Worm (Caenorhabditis elegans) whole organism, L4 larva: Measurements from ENCODE around the gene srt-43.

Experiments used
- F26F4.8 ChIP-seq: fragments of 200-800 bp; sonication (Bioruptor generic); conservative IDR thresholded peaks from 2 replicates; pipeline ENCODE4 v1.3.6; 2022; ENCODE audit warnings: missing genetic modification characterization, missing compliant biosample characterization
- T20F7.1 ChIP-seq: fragments of 200-800 bp; sonication (Bioruptor generic); optimal IDR thresholded peaks from 2 replicates; lab custom pipeline; 2018; ENCODE audit warnings: mild to moderate bottlenecking, missing genetic modification characterization, missing compliant biosample characterization
- Y48G9A.11 ChIP-seq: fragments of 200-800 bp; sonication (Bioruptor generic); IDR thresholded peaks from 2 replicates; pipeline ENCODE4 v1.3.6; 2022; ENCODE audit warnings: missing genetic modification reagents, missing genetic modification characterization, missing compliant biosample characterization
- Y75B8A.6 ChIP-seq: fragments of 200-800 bp; sonication (Bioruptor generic); IDR thresholded peaks from 2 replicates; pipeline ENCODE4 v1.3.6; 2022; ENCODE audit warnings: missing genetic modification reagents, missing genetic modification characterization, missing compliant biosample characterization
- ZK546.5 ChIP-seq, 2 experiments: sonication (generic microtip); optimal IDR thresholded peaks; 2 replicates each; lab custom pipeline; 2017; ENCODE audit warnings: missing biosample characterization in 2 of 2, missing genetic modification characterization in 2 of 2
- aly-2 ChIP-seq: sonication (generic microtip); optimal IDR thresholded peaks from 2 replicates; lab custom pipeline; 2018; ENCODE audit warnings: missing biosample characterization, missing genetic modification characterization
- ceh-32 ChIP-seq: sonication (generic microtip); optimal IDR thresholded peaks from 2 replicates; lab custom pipeline; 2016; ENCODE audit warnings: mild to moderate bottlenecking, missing genetic modification characterization, missing compliant biosample characterization; ENCODE audit not compliant: poor library complexity
- ceh-62 ChIP-seq: sonication (generic microtip); optimal IDR thresholded peaks from 2 replicates; lab custom pipeline; 2017; ENCODE audit warnings: missing biosample characterization, missing genetic modification characterization
- ces-1 ChIP-seq: fragments of 150-350 bp; sonication (generic microtip); optimal IDR thresholded peaks from 4 replicates; lab custom pipeline; 2014; ENCODE audit warnings: missing biosample characterization, missing genetic modification reagents, missing genetic modification characterization
- cey-2 ChIP-seq: sonication (generic microtip); optimal IDR thresholded peaks from 3 replicates; lab custom pipeline; 2017; ENCODE audit warnings: missing genetic modification characterization, mild to moderate bottlenecking, missing compliant biosample characterization, antibody characterized with exemption, borderline replicate concordance; ENCODE audit not compliant: insufficient read depth
- daf-12 ChIP-seq: fragments of 150-350 bp; optimal IDR thresholded peaks from 2 replicates; lab custom pipeline; 2014; ENCODE audit warnings: missing biosample characterization, missing genetic modification reagents, missing genetic modification characterization
- dmd-6 ChIP-seq: fragments of 200-800 bp; sonication (Bioruptor generic); IDR thresholded peaks from 2 replicates; pipeline ENCODE4 v1.3.6; 2022; ENCODE audit warnings: missing genetic modification reagents, missing genetic modification characterization, missing compliant biosample characterization
- dmd-8 ChIP-seq: fragments of 200-800 bp; sonication (Bioruptor generic); IDR thresholded peaks from 2 replicates; pipeline ENCODE4 v1.3.6; 2022; ENCODE audit warnings: missing genetic modification characterization, missing compliant biosample characterization
- dpl-1 ChIP-seq: fragments of 150-350 bp; optimal IDR thresholded peaks from 2 replicates; lab custom pipeline; 2014; ENCODE audit warnings: missing biosample characterization, missing genetic modification reagents, missing genetic modification characterization
- duxl-1 ChIP-seq: sonication (generic microtip); optimal IDR thresholded peaks from 2 replicates; lab custom pipeline; 2016; ENCODE audit warnings: mild to moderate bottlenecking, missing genetic modification characterization, moderate library complexity, missing compliant biosample characterization; ENCODE audit not compliant: poor library complexity
- egl-27 ChIP-seq: sonication (generic microtip); optimal IDR thresholded peaks from 3 replicates; lab custom pipeline; 2017; ENCODE audit warnings: missing biosample characterization, missing genetic modification reagents, missing genetic modification characterization
- egl-43 ChIP-seq: fragments of 200-800 bp; sonication (Bioruptor generic); IDR thresholded peaks from 2 replicates; pipeline ENCODE4 v1.3.6; 2022; ENCODE audit warnings: missing genetic modification reagents, missing genetic modification characterization, missing compliant biosample characterization
- fkh-10 ChIP-seq: fragments of 150-350 bp; optimal IDR thresholded peaks from 2 replicates; lab custom pipeline; 2014; ENCODE audit warnings: missing biosample characterization, missing genetic modification reagents, missing genetic modification characterization
- fos-1 ChIP-seq: fragments of 150-350 bp; optimal IDR thresholded peaks from 2 replicates; lab custom pipeline; 2014; ENCODE audit warnings: missing biosample characterization, missing genetic modification characterization
- hlh-11 ChIP-seq: fragments of 200-800 bp; sonication (Bioruptor generic); optimal IDR thresholded peaks from 2 replicates; lab custom pipeline; 2018; ENCODE audit warnings: mild to moderate bottlenecking, missing genetic modification characterization, missing compliant biosample characterization
- lin-29 ChIP-seq: fragments of 200-800 bp; sonication (Bioruptor generic); IDR thresholded peaks from 2 replicates; pipeline ENCODE4 v1.3.6; 2022; ENCODE audit warnings: missing genetic modification reagents, missing genetic modification characterization, missing compliant biosample characterization
- lsy-2 ChIP-seq, 2 experiments: fragments of 150-350 bp in 1 of 2; sonication (generic microtip) in 1 of 2; optimal IDR thresholded peaks; 2 replicates each; lab custom pipeline; 2014 to 2017; ENCODE audit warnings: missing biosample characterization in 2 of 2, missing genetic modification characterization in 2 of 2
- mdt-29 ChIP-seq: fragments of 200-800 bp; sonication (Bioruptor generic); IDR thresholded peaks from 2 replicates; pipeline ENCODE4 v1.3.6; 2022; ENCODE audit warnings: missing genetic modification reagents, missing genetic modification characterization, missing compliant biosample characterization
- mep-1 ChIP-seq: fragments of 150-350 bp; sonication (generic microtip); optimal IDR thresholded peaks from 3 replicates; lab custom pipeline; 2014; ENCODE audit warnings: missing biosample characterization, missing genetic modification characterization
- mxl-2 ChIP-seq: fragments of 200-800 bp; sonication (Bioruptor generic); conservative IDR thresholded peaks from 2 replicates; pipeline ENCODE4 v1.3.6; 2022; ENCODE audit warnings: missing genetic modification reagents, missing genetic modification characterization, missing compliant biosample characterization
- mxl-3 ChIP-seq: fragments of 200-800 bp; sonication (Bioruptor generic); optimal IDR thresholded peaks from 2 replicates; lab custom pipeline; 2018; ENCODE audit warnings: mild to moderate bottlenecking, missing genetic modification characterization, missing compliant biosample characterization
- nhr-25 ChIP-seq: sonication (generic microtip); optimal IDR thresholded peaks from 2 replicates; lab custom pipeline; 2017; ENCODE audit warnings: missing genetic modification characterization, mild to moderate bottlenecking, missing compliant biosample characterization, antibody characterized with exemption, moderate library complexity, borderline replicate concordance; ENCODE audit not compliant: insufficient read depth
- nhr-6 ChIP-seq: fragments of 150-350 bp; optimal IDR thresholded peaks from 2 replicates; lab custom pipeline; 2014; ENCODE audit warnings: missing biosample characterization, missing genetic modification characterization
- nhr-77 ChIP-seq: fragments of 150-350 bp; optimal IDR thresholded peaks from 2 replicates; lab custom pipeline; 2014; ENCODE audit warnings: missing biosample characterization, missing genetic modification characterization
- pqm-1 ChIP-seq: sonication (generic microtip); optimal IDR thresholded peaks from 2 replicates; lab custom pipeline; 2017; ENCODE audit warnings: missing biosample characterization, missing genetic modification characterization
- saeg-2 ChIP-seq: fragments of 200-800 bp; sonication (Bioruptor generic); IDR thresholded peaks from 2 replicates; pipeline ENCODE4 v1.3.6; 2022; ENCODE audit warnings: missing genetic modification reagents, missing genetic modification characterization, missing compliant biosample characterization
- set-16 ChIP-seq: fragments of 200-800 bp; sonication (Bioruptor generic); IDR thresholded peaks from 2 replicates; pipeline ENCODE4 v1.3.6; 2022; ENCODE audit warnings: missing genetic modification reagents, missing genetic modification characterization, missing compliant biosample characterization
- skn-1 ChIP-seq: fragments of 150-350 bp; optimal IDR thresholded peaks from 2 replicates; lab custom pipeline; 2014; ENCODE audit warnings: missing biosample characterization, missing genetic modification characterization
- snpc-4 ChIP-seq: fragments of 150-350 bp; optimal IDR thresholded peaks from 2 replicates; lab custom pipeline; 2014; ENCODE audit warnings: missing biosample characterization, missing genetic modification characterization
- spr-3 ChIP-seq: fragments of 200-800 bp; sonication (Bioruptor generic); optimal IDR thresholded peaks from 2 replicates; lab custom pipeline; 2018; ENCODE audit warnings: mild to moderate bottlenecking, missing genetic modification characterization, missing compliant biosample characterization
- tag-97 ChIP-seq: fragments of 200-800 bp; sonication (Bioruptor generic); IDR thresholded peaks from 2 replicates; pipeline ENCODE4 v1.3.6; 2022; ENCODE audit warnings: missing genetic modification characterization, missing compliant biosample characterization
- unc-62 ChIP-seq, 3 experiments: fragments of 150-350 bp in 1 of 3; sonication (generic microtip); optimal IDR thresholded peaks in 2 of 3; peaks in 1 of 3; 1 replicate in 1 of 3; 2 replicates in 2 of 3; lab custom pipeline; 2014 to 2017; ENCODE audit warnings: missing biosample characterization in 3 of 3, missing genetic modification characterization in 3 of 3, missing genetic modification reagents in 3 of 3, missing genotype in 1 of 3
- zag-1 ChIP-seq: fragments of 150-350 bp; optimal IDR thresholded peaks from 2 replicates; lab custom pipeline; 2014; ENCODE audit warnings: missing biosample characterization, missing genetic modification characterization
- zfp-2 ChIP-seq: sonication (generic microtip); optimal IDR thresholded peaks from 2 replicates; lab custom pipeline; 2016; ENCODE audit warnings: mild to moderate bottlenecking, missing genetic modification characterization, missing compliant biosample characterization

srt-43 gene

DNA sequence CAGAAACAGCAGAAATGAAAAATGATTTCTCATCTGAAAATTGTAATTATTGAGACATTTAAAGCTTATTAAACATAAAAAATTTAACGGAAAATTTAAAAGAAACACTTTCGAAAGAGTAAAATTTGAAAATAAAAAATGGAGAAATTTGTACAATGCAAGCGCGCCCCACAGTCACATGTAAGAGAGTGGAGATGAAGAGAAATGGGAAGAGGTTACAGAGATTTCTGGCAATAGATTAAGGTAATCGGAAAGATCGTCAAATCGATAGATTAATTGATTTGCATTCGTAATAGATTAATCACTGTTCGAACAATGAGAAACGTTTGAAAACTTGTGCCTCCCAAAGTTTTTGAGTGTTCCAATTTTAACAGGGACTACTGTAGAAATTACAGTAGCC is 21.6 kb upstream of the srt-43 start, which contains the start of gene C15C8.4:
C15C8.4 (minus strand) TSS at position 33 of the 400 bp plus-strand sequence.
- TF ChIP-seq pqm-1 (tag; lab: Kevin White, UChicago): no peak
- TF ChIP-seq set-16: no peak
- TF ChIP-seq mxl-2 (GFP tag; lab: Robert Waterston, UW): no peak
- no peak for TF ChIP-seq aly-2
- TF ChIP-seq dpl-1 (GFP tag; lab: Kevin White, UChicago): peak; percentile 17
- peak; percentile 54 for TF ChIP-seq nhr-6 (tag; lab: Kevin White, UChicago)

DNA sequence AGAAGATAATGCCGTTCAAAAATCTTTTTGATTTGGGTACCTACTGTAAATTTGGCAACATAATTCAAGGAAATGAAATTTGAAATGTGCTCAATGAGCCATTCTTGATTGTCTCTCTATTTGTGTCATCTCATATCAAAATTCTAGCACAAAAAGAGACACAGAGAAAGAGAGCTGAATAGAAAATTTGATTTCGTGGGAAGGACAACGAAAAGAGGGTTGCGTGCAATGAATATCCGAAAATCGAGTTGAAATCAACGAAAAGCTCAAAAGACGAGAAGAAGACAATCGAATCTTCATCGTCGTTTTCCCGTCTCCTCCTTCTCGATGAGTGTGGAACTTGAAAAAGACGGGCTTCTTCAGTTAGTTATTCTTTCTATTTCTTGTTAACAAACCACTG is 21.2 kb upstream of the srt-43 start, which contains the start of gene C15C8.5:
C15C8.5 (plus strand) TSS at position 152 of the 400 bp plus-strand sequence.
- TF ChIP-seq Y48G9A.11 (no peak), fos-1 (no peak), F26F4.8 (no peak), ces-1 (GFP tag; lab: Kevin White, UChicago) (peak; percentile 91), saeg-2 (GFP tag; lab: Robert Waterston, UW) (no peak), fkh-10 (peak; percentile 97)
- TF ChIP-seq, all 104 proteins: peak for 2

DNA sequence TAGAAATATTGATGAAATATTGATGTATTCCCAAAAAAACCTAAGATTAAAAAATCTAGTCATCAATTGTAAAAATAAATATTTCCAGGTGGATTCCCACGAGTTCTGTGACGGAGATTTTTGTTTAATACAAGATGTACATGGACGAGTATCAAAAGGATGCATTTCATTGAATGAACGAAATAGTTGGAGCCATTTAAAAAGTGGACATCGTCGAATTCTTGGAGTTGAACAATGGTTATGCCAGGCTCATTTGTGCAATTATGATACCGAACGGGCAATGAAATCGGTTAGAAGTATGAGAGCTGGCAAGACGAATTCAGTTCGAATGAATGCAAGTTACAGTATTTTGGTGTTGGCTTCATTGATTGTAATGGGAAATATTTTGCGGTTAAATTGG is 19.5 kb upstream of the srt-43 start:
- TF ChIP-seq unc-62 (GFP tag; optimal IDR thresholded peaks at IDR 0.05 in 1 of 2; lab: Kevin White, UChicago) (peak in 1 of 2 experiments; percentile 94), unc-62 (tag; optimal IDR thresholded peaks at IDR 0.05; lab: Kevin White, UChicago) (no peak), saeg-2 (GFP tag; lab: Robert Waterston, UW) (no peak)
- TF ChIP-seq, all 104 proteins: peak for 1

DNA sequence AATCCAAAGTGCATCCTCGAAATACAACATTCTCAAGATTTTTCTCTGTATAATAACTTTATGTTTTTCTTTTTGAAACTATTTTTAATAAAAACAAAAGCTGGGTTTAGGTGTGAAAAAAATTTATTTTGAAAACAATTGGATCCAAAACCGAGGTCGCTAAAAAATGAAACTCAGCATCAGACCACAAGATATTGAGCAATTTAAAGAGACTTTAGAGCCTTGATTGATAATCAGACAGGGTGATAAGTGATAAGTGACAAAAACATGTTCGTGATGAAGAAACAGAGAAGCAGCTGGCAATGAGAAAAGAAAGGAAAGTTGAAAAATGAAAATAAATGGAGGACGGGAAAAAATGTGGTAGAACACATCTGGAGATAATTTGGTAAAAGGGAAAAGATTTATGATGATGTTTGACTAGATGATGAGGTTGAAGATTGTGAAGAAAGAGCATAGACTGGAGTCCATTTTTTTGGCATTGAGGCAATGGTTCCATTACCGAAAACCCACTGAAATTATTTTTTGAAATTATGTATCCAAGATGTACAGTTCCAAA is 17.5 kb upstream of the srt-43 start, which contains the start of gene C15C8.6:
C15C8.6 (minus strand) TSS at position 51 of the 556 bp plus-strand sequence.
- TF ChIP-seq mdt-29 (GFP tag; lab: Robert Waterston, UW): no peak
- no peak for TF ChIP-seq daf-12 (tag; lab: Kevin White, UChicago)
- TF ChIP-seq unc-62 (GFP tag; optimal IDR thresholded peaks at IDR 0.05 in 1 of 2; lab: Kevin White, UChicago): peak in 1 of 2 experiments; percentile 50
- TF ChIP-seq unc-62 (tag; optimal IDR thresholded peaks at IDR 0.05; lab: Kevin White, UChicago): no peak
- TF ChIP-seq, all 104 proteins: peak for 1

DNA sequence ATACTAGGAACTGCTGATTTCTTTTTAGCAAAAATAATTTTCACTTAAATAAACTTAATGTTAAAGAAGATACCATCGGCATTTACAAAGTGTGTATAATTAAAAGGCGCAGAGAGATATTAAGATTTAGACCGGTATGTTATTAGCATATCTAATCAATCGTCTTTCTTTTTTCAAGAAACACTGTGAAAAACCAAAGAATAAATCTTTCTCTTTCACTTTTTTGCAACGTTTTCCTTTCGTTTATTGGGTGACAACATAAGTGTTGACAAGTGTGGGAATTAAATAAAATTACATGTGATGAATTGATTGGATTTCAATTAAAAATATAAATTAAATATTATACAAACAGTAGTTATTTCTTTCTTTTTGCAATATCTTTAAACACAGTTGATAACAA is 16.6 kb upstream of the srt-43 start, which contains the start of gene C15C8.8:
C15C8.8 (minus strand) TSS at position 101 of the 400 bp plus-strand sequence.
- TF ChIP-seq Y75B8A.6 (GFP tag; lab: Robert Waterston, UW) (no peak), skn-1 (tag; lab: Kevin White, UChicago) (no peak), F26F4.8 (no peak), fos-1 (no peak), ceh-32 (tag; lab: Kevin White, UChicago) (no peak), dmd-8 (GFP tag; lab: Robert Waterston, UW) (no peak)

DNA sequence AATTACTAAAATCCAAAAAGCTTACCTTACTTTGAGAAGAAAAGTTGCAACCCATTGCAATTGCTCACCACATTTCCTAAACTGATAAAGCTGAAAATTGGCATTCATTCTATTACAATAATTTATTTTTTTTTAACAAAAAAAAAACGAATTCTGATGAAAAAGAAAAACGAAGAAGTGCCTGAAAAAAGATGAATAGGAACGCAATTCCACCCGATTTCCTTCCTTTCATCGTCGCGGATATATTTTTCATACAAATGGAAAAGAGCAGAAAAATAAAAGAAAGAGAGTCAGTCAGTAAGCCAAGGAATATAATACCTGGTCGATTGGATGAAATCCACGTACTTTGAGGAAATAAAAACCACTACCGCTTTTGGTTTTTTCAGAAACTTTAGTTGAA is 14.2 kb upstream of the srt-43 start, which contains the start of gene gpa-13:
gpa-13 (minus strand) TSS at position 101 of the 400 bp plus-strand sequence.
- TF ChIP-seq snpc-4 (tag; lab: Kevin White, UChicago): no peak
- no peak for TF ChIP-seq cey-2 (tag; lab: Kevin White, UChicago)
- no peak for TF ChIP-seq tag-97 (GFP tag; lab: Robert Waterston, UW)
- TF ChIP-seq mdt-29 (GFP tag; lab: Robert Waterston, UW): no peak
- TF ChIP-seq zfp-2: no peak
- TF ChIP-seq nhr-25: no peak
- TF ChIP-seq ceh-62 (tag; lab: Kevin White, UChicago): no peak
- no peak for TF ChIP-seq dmd-6

DNA sequence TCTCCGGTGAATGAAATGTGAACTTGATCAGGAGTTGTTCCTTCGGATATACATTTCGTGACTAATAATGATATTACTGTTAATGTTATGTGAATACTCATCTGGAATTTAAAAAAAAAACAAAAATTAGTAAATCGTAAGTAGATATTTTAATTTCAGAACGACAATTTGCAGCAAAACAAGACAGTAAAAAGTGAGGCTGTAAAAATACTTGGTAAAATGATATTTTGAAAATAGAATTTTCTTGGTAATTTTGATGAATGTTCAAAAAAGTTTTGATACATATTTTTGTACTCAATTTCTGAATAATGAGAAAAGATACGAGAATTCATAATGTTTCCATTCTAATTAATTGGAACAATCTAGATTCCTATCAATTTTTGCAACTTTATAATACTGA is 9.4 kb upstream of the srt-43 start, which contains the start of gene papl-1:
papl-1 (minus strand) TSS at position 101 of the 400 bp plus-strand sequence.
- TF ChIP-seq snpc-4 (tag; lab: Kevin White, UChicago) (no peak), T20F7.1 (GFP tag; lab: Kevin White, UChicago) (no peak), hlh-11 (tag; lab: Kevin White, UChicago) (no peak), spr-3 (no peak), egl-43 (GFP tag; lab: Robert Waterston, UW) (no peak), lin-29 (GFP tag; lab: Robert Waterston, UW) (no peak), duxl-1 (no peak), mxl-3 (GFP tag; lab: Kevin White, UChicago) (no peak), ZK546.5 (tag; optimal IDR thresholded peaks at IDR 0.05; lab: Kevin White, UChicago) (no peak), nhr-77 (tag; lab: Kevin White, UChicago) (no peak), zag-1 (tag; lab: Kevin White, UChicago) (no peak), egl-27 (tag; lab: Kevin White, UChicago) (no peak), lsy-2 (tag; optimal IDR thresholded peaks at IDR 0.05; lab: Kevin White, UChicago) (no peak), mep-1 (tag; lab: Kevin White, UChicago) (no peak)
